Worm (Caenorhabditis elegans) whole organism, late embryonic: ENCODE results near the gene gst-1.

Experiments used
- C08G9.2 ChIP-seq: sonication (generic microtip); optimal IDR thresholded peaks from 2 replicates; lab custom pipeline; 2016; ENCODE audit warnings: mild to moderate bottlenecking, missing genetic modification characterization, moderate library complexity, missing compliant biosample characterization
- C38D4.7 ChIP-seq: fragments of 200-800 bp; sonication (Bioruptor generic); optimal IDR thresholded peaks from 2 replicates; lab custom pipeline; 2018; ENCODE audit warnings: mild to moderate bottlenecking, missing genetic modification characterization, moderate library complexity, missing compliant biosample characterization
- K09A11.1 ChIP-seq: sonication (generic microtip); optimal IDR thresholded peaks from 2 replicates; lab custom pipeline; 2017; ENCODE audit warnings: antibody characterized with exemption, mild to moderate bottlenecking, missing genetic modification characterization, missing compliant biosample characterization; ENCODE audit not compliant: insufficient read depth
- T23F11.4 ChIP-seq: fragments of 200-800 bp; sonication (Bioruptor generic); optimal IDR thresholded peaks from 2 replicates; lab custom pipeline; 2018; ENCODE audit warnings: mild to moderate bottlenecking, missing genetic modification characterization, missing compliant biosample characterization
- Y22D7AL.16 ChIP-seq: sonication (generic microtip); optimal IDR thresholded peaks from 2 replicates; lab custom pipeline; 2016; ENCODE audit warnings: missing genetic modification characterization, missing compliant biosample characterization
- ama-1 ChIP-seq: fragments of 150-350 bp; optimal IDR thresholded peaks from 2 replicates; lab custom pipeline; 2014
- ceh-14 ChIP-seq: sonication (generic microtip); optimal IDR thresholded peaks from 2 replicates; lab custom pipeline; 2016; ENCODE audit warnings: missing genotype, missing genetic modification characterization, missing compliant biosample characterization
- ceh-18 ChIP-seq: sonication (generic microtip); optimal IDR thresholded peaks from 2 replicates; lab custom pipeline; 2016; ENCODE audit warnings: missing genetic modification characterization, missing compliant biosample characterization
- ceh-22 ChIP-seq: sonication (generic microtip); optimal IDR thresholded peaks from 2 replicates; lab custom pipeline; 2017; ENCODE audit warnings: missing biosample characterization, missing genetic modification characterization
- ceh-30 ChIP-seq: fragments of 150-350 bp; optimal IDR thresholded peaks from 2 replicates; lab custom pipeline; 2014; ENCODE audit warnings: missing biosample characterization, missing genetic modification characterization
- ceh-31 ChIP-seq: sonication (generic microtip); optimal IDR thresholded peaks from 2 replicates; lab custom pipeline; 2016; ENCODE audit warnings: missing genetic modification characterization, missing compliant biosample characterization
- ceh-34 ChIP-seq: sonication (generic microtip); optimal IDR thresholded peaks from 2 replicates; lab custom pipeline; 2016; ENCODE audit warnings: mild to moderate bottlenecking, missing genetic modification characterization, missing compliant biosample characterization
- ceh-45 ChIP-seq: fragments of 200-800 bp; sonication (Bioruptor generic); IDR thresholded peaks from 2 replicates; pipeline ENCODE4 v1.3.6; 2022; ENCODE audit warnings: missing genetic modification reagents, missing genetic modification characterization, missing compliant biosample characterization
- ceh-48 ChIP-seq: sonication (generic microtip); optimal IDR thresholded peaks from 2 replicates; lab custom pipeline; 2016; ENCODE audit warnings: missing genetic modification characterization, inconsistent platforms, missing compliant biosample characterization
- ceh-9 ChIP-seq: sonication (generic microtip); optimal IDR thresholded peaks from 2 replicates; lab custom pipeline; 2016; ENCODE audit warnings: mild to moderate bottlenecking, missing genetic modification characterization, inconsistent platforms, missing compliant biosample characterization
- elt-2 ChIP-seq: sonication (generic microtip); optimal IDR thresholded peaks from 2 replicates; lab custom pipeline; 2016; ENCODE audit warnings: missing genetic modification reagents, missing genetic modification characterization, missing compliant biosample characterization
- fax-1 ChIP-seq: sonication (generic microtip); optimal IDR thresholded peaks from 2 replicates; lab custom pipeline; 2016; ENCODE audit warnings: missing genotype, missing genetic modification characterization, missing compliant biosample characterization
- fkh-10 ChIP-seq: fragments of 150-350 bp; optimal IDR thresholded peaks from 2 replicates; lab custom pipeline; 2014; ENCODE audit warnings: missing biosample characterization, missing genetic modification reagents, missing genetic modification characterization
- fkh-6 ChIP-seq: sonication (generic microtip); optimal IDR thresholded peaks from 2 replicates; lab custom pipeline; 2016; ENCODE audit warnings: missing genetic modification characterization, missing compliant biosample characterization
- hlh-13 ChIP-seq: fragments of 200-800 bp; sonication (Bioruptor generic); optimal IDR thresholded peaks from 2 replicates; lab custom pipeline; 2018; ENCODE audit warnings: mild to moderate bottlenecking, missing genetic modification characterization, missing compliant biosample characterization
- hlh-15 ChIP-seq: sonication (generic microtip); optimal IDR thresholded peaks from 2 replicates; lab custom pipeline; 2016; ENCODE audit warnings: missing genetic modification characterization, missing compliant biosample characterization
- hlh-8 ChIP-seq: sonication (generic microtip); optimal IDR thresholded peaks from 2 replicates; lab custom pipeline; 2016; ENCODE audit warnings: missing genotype, missing genetic modification characterization, missing compliant biosample characterization
- lim-6 ChIP-seq: sonication (generic microtip); optimal IDR thresholded peaks from 2 replicates; lab custom pipeline; 2016; ENCODE audit warnings: missing genetic modification characterization, missing compliant biosample characterization
- lin-11 ChIP-seq: fragments of 200-800 bp; sonication (Bioruptor generic); optimal IDR thresholded peaks from 2 replicates; lab custom pipeline; 2018; ENCODE audit warnings: mild to moderate bottlenecking, missing genetic modification characterization, missing compliant biosample characterization
- nfya-1 ChIP-seq: sonication (generic microtip); optimal IDR thresholded peaks from 2 replicates; lab custom pipeline; 2017; ENCODE audit warnings: missing genetic modification characterization, mild to moderate bottlenecking, missing compliant biosample characterization, antibody characterized with exemption, moderate library complexity
- nhr-11 ChIP-seq: fragments of 150-350 bp; optimal IDR thresholded peaks from 2 replicates; lab custom pipeline; 2014; ENCODE audit warnings: missing biosample characterization, missing genetic modification characterization
- nhr-232 ChIP-seq: sonication (generic microtip); optimal IDR thresholded peaks from 2 replicates; lab custom pipeline; 2016; ENCODE audit warnings: missing genetic modification characterization, missing compliant biosample characterization
- pag-3 ChIP-seq: sonication (generic microtip); optimal IDR thresholded peaks from 2 replicates; lab custom pipeline; 2016; ENCODE audit warnings: missing compliant biosample characterization, missing genetic modification characterization, borderline replicate concordance
- pax-1 ChIP-seq: fragments of 150-350 bp; optimal IDR thresholded peaks from 2 replicates; lab custom pipeline; 2014; ENCODE audit warnings: missing biosample characterization, missing genetic modification characterization
- pha-2 ChIP-seq: sonication (generic microtip); optimal IDR thresholded peaks from 2 replicates; lab custom pipeline; 2017; ENCODE audit warnings: mild to moderate bottlenecking, missing genetic modification characterization, missing compliant biosample characterization
- pros-1 ChIP-seq: fragments of 150-350 bp; optimal IDR thresholded peaks from 2 replicates; lab custom pipeline; 2014; ENCODE audit warnings: missing biosample characterization, missing genetic modification reagents, missing genetic modification characterization
- ref-2 ChIP-seq: sonication (generic microtip); optimal IDR thresholded peaks from 2 replicates; lab custom pipeline; 2016; ENCODE audit warnings: missing genetic modification characterization, missing compliant biosample characterization
- rnt-1 ChIP-seq: sonication (generic microtip); optimal IDR thresholded peaks from 2 replicates; lab custom pipeline; 2016; ENCODE audit warnings: missing genetic modification characterization, missing compliant biosample characterization
- sox-2 ChIP-seq: fragments of 200-800 bp; sonication (Bioruptor generic); IDR thresholded peaks from 2 replicates; pipeline ENCODE4 v1.3.6; 2022; ENCODE audit warnings: missing genetic modification reagents, missing genetic modification characterization, missing compliant biosample characterization
- sox-4 ChIP-seq: sonication (generic microtip); optimal IDR thresholded peaks from 2 replicates; lab custom pipeline; 2017; ENCODE audit warnings: mild to moderate bottlenecking, missing genetic modification characterization, inconsistent platforms, missing compliant biosample characterization
- syd-9 ChIP-seq: sonication (generic microtip); optimal IDR thresholded peaks from 2 replicates; lab custom pipeline; 2016; ENCODE audit warnings: mild to moderate bottlenecking, missing genetic modification characterization, moderate library complexity, missing compliant biosample characterization
- tbx-2 ChIP-seq: sonication (generic microtip); optimal IDR thresholded peaks from 2 replicates; lab custom pipeline; 2016; ENCODE audit warnings: missing genetic modification characterization, missing compliant biosample characterization
- tbx-7 ChIP-seq: sonication (generic microtip); optimal IDR thresholded peaks from 2 replicates; lab custom pipeline; 2016; ENCODE audit warnings: missing genotype, missing genetic modification characterization, missing compliant biosample characterization
- ttx-3 ChIP-seq: sonication (generic microtip); optimal IDR thresholded peaks from 2 replicates; lab custom pipeline; 2016; ENCODE audit warnings: missing genetic modification reagents, missing genetic modification characterization, missing compliant biosample characterization
- unc-42 ChIP-seq: sonication (generic microtip); optimal IDR thresholded peaks from 2 replicates; lab custom pipeline; 2016; ENCODE audit warnings: missing genotype, missing genetic modification characterization, missing compliant biosample characterization
- unc-55 ChIP-seq: sonication (generic microtip); optimal IDR thresholded peaks from 2 replicates; lab custom pipeline; 2017; ENCODE audit warnings: missing biosample characterization, missing genetic modification reagents, missing genetic modification characterization

The gst-1 gene

DNA sequence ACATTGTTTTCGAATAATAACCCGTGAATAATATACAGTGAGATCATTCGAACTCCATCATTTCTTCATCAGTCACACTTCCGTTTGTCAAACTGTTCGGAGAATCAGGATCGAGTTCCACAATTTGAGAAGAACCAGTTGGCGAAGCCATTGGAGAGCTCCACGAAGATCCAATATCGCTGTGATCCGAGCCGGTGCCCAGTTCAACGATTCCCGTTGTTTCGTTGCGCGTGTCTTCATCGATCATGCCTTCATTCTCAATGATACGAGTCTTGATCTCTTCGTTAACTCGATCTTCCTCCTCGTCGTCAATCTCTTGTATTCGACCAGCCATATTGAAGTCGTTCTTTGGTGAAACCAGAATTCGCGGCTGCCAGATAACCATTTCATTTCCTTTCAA, 7.4 kb upstream of the gst-1 start:
- TF ChIP-seq tbx-7 (tag; lab: Kevin White, UChicago), result no peak
- TF ChIP-seq pax-1 (tag; lab: Kevin White, UChicago), result no peak

ce11 chrIII:9052371-9052978, 6.7 kb upstream of the gst-1 start:
- no peak for TF ChIP-seq ceh-9 (tag; lab: Kevin White, UChicago)
- TF ChIP-seq pag-3 (tag; lab: Kevin White, UChicago), result no peak
- TF ChIP-seq ttx-3, result no peak
- TF ChIP-seq sox-4 (tag; lab: Kevin White, UChicago), result peak; percentile 10
- TF ChIP-seq ceh-31 (tag; lab: Kevin White, UChicago), result peak; percentile 61
- peak; percentile 16 for TF ChIP-seq ceh-18 (tag; lab: Kevin White, UChicago)
- TF ChIP-seq unc-55, result peak; percentile 27
- peak; percentile 9 for TF ChIP-seq lin-11 (tag; lab: Kevin White, UChicago)
- TF ChIP-seq fkh-10, result no peak
- TF ChIP-seq ceh-48 (tag; lab: Kevin White, UChicago), result no peak
- TF ChIP-seq ref-2 (tag; lab: Kevin White, UChicago), result no peak
- no peak for TF ChIP-seq ceh-22 (tag; lab: Kevin White, UChicago)
- no peak for TF ChIP-seq sox-2 (GFP tag; lab: Robert Waterston, UW)
- no peak for TF ChIP-seq fax-1
- TF ChIP-seq lim-6 (tag; lab: Kevin White, UChicago), result no peak
- peak; percentile 71 for TF ChIP-seq ceh-30 (tag; lab: Kevin White, UChicago)
- TF ChIP-seq hlh-13 (GFP tag; lab: Kevin White, UChicago), result no peak
- no peak for TF ChIP-seq K09A11.1 (tag; lab: Kevin White, UChicago)
- peak; percentile 58 for TF ChIP-seq pros-1 (tag; lab: Kevin White, UChicago)
- TF ChIP-seq C08G9.2, result no peak
- TF ChIP-seq ceh-14 (tag; lab: Kevin White, UChicago), result no peak
- TF ChIP-seq unc-42 (tag; lab: Kevin White, UChicago), result peak; percentile 50
- no peak for TF ChIP-seq nhr-11 (tag; lab: Kevin White, UChicago)
- no peak for TF ChIP-seq rnt-1
- TF ChIP-seq C38D4.7, result no peak
- no peak for TF ChIP-seq ceh-34 (tag; lab: Kevin White, UChicago)
- TF ChIP-seq hlh-8 (tag; lab: Kevin White, UChicago), result no peak
- peak; percentile 43 for TF ChIP-seq nfya-1 (tag; lab: Kevin White, UChicago)
- TF ChIP-seq tbx-2 (tag; lab: Kevin White, UChicago), result peak; percentile 47
- TF ChIP-seq ceh-45 (GFP tag; lab: Robert Waterston, UW), result no peak
- peak; percentile 57 for TF ChIP-seq fkh-6 (tag; lab: Kevin White, UChicago)
- peak; percentile 35 for TF ChIP-seq ama-1
- TF ChIP-seq hlh-15 (tag; lab: Kevin White, UChicago), result no peak
- no peak for TF ChIP-seq Y22D7AL.16
- no peak for TF ChIP-seq T23F11.4 (GFP tag; lab: Kevin White, UChicago)
- no peak for TF ChIP-seq nhr-232 (tag; lab: Kevin White, UChicago)
- TF ChIP-seq syd-9 (tag; lab: Kevin White, UChicago), result peak; percentile 66
- TF ChIP-seq pha-2 (tag; lab: Kevin White, UChicago), result no peak

DNA sequence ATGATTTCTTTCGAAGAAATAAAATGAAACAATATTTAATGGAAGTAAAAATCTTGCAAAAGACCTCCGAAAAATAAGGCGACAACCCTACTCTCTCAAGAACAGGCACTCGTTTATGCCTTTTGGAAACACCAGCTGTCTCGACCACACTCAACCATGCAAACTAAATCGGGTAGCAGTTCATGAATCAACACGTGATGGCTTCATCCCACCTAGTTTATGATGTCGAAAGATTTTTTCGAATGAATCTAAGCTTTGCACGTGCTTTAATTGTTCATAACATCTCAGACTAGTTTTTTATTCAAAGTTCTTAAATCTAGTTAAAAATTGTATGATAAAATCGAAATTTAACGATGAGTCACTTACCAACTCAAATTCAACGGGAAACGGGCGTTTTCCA, 5.9 kb upstream of the gst-1 start:
- TF ChIP-seq elt-2 (tag; lab: Kevin White, UChicago) (no peak), ama-1 (peak; percentile 9)
- TF ChIP-seq, all 69 proteins: peak for 1
